Worm (Caenorhabditis elegans) whole organism, late embryonic: ENCODE results near the gene F44E2.8.

Source experiments
- K02D7.2 ChIP-seq: sonication (generic microtip); optimal IDR thresholded peaks from 2 replicates; lab custom pipeline; 2017; ENCODE audit warnings: mild to moderate bottlenecking, missing genetic modification characterization, missing compliant biosample characterization
- K09A11.1 ChIP-seq: sonication (generic microtip); optimal IDR thresholded peaks from 2 replicates; lab custom pipeline; 2017; ENCODE audit warnings: antibody characterized with exemption, mild to moderate bottlenecking, missing genetic modification characterization, missing compliant biosample characterization; ENCODE audit not compliant: insufficient read depth
- T23F11.4 ChIP-seq: fragments of 200-800 bp; sonication (Bioruptor generic); optimal IDR thresholded peaks from 2 replicates; lab custom pipeline; 2018; ENCODE audit warnings: mild to moderate bottlenecking, missing genetic modification characterization, missing compliant biosample characterization
- ahr-1 ChIP-seq: sonication (generic microtip); optimal IDR thresholded peaks from 2 replicates; lab custom pipeline; 2016; ENCODE audit warnings: missing genetic modification characterization, missing compliant biosample characterization
- ceh-14 ChIP-seq: sonication (generic microtip); optimal IDR thresholded peaks from 2 replicates; lab custom pipeline; 2016; ENCODE audit warnings: missing genotype, missing genetic modification characterization, missing compliant biosample characterization
- ceh-18 ChIP-seq: sonication (generic microtip); optimal IDR thresholded peaks from 2 replicates; lab custom pipeline; 2016; ENCODE audit warnings: missing genetic modification characterization, missing compliant biosample characterization
- ceh-19 ChIP-seq: fragments of 200-800 bp; sonication (Bioruptor generic); optimal IDR thresholded peaks from 2 replicates; lab custom pipeline; 2018; ENCODE audit warnings: mild to moderate bottlenecking, missing genetic modification characterization, missing compliant biosample characterization
- ceh-2 ChIP-seq: sonication (generic microtip); optimal IDR thresholded peaks from 2 replicates; lab custom pipeline; 2016; ENCODE audit warnings: missing genotype, missing genetic modification characterization, missing compliant biosample characterization
- ceh-30 ChIP-seq: fragments of 150-350 bp; optimal IDR thresholded peaks from 2 replicates; lab custom pipeline; 2014; ENCODE audit warnings: missing biosample characterization, missing genetic modification characterization
- ceh-31 ChIP-seq: sonication (generic microtip); optimal IDR thresholded peaks from 2 replicates; lab custom pipeline; 2016; ENCODE audit warnings: missing genetic modification characterization, missing compliant biosample characterization
- ceh-34 ChIP-seq: sonication (generic microtip); optimal IDR thresholded peaks from 2 replicates; lab custom pipeline; 2016; ENCODE audit warnings: mild to moderate bottlenecking, missing genetic modification characterization, missing compliant biosample characterization
- ceh-48 ChIP-seq: sonication (generic microtip); optimal IDR thresholded peaks from 2 replicates; lab custom pipeline; 2016; ENCODE audit warnings: missing genetic modification characterization, inconsistent platforms, missing compliant biosample characterization
- ceh-6 ChIP-seq: fragments of 200-800 bp; sonication (Bioruptor generic); optimal IDR thresholded peaks from 2 replicates; lab custom pipeline; 2018; ENCODE audit warnings: mild to moderate bottlenecking, missing genetic modification characterization, missing compliant biosample characterization
- ceh-9 ChIP-seq: sonication (generic microtip); optimal IDR thresholded peaks from 2 replicates; lab custom pipeline; 2016; ENCODE audit warnings: mild to moderate bottlenecking, missing genetic modification characterization, inconsistent platforms, missing compliant biosample characterization
- che-1 ChIP-seq: sonication (generic microtip); optimal IDR thresholded peaks from 2 replicates; lab custom pipeline; 2016; ENCODE audit warnings: mild to moderate bottlenecking, missing genetic modification characterization, missing compliant biosample characterization
- dmd-4 ChIP-seq: sonication (generic microtip); optimal IDR thresholded peaks from 2 replicates; lab custom pipeline; 2016; ENCODE audit warnings: borderline replicate concordance, missing genetic modification characterization, missing compliant biosample characterization
- elt-2 ChIP-seq: sonication (generic microtip); optimal IDR thresholded peaks from 2 replicates; lab custom pipeline; 2016; ENCODE audit warnings: missing genetic modification reagents, missing genetic modification characterization, missing compliant biosample characterization
- ets-4 ChIP-seq: sonication (generic microtip); optimal IDR thresholded peaks from 2 replicates; lab custom pipeline; 2016; ENCODE audit warnings: missing genetic modification characterization, missing compliant biosample characterization
- eyg-1 ChIP-seq: sonication (generic microtip); optimal IDR thresholded peaks from 2 replicates; lab custom pipeline; 2016; ENCODE audit warnings: missing genotype, missing genetic modification characterization, missing compliant biosample characterization
- fax-1 ChIP-seq: sonication (generic microtip); optimal IDR thresholded peaks from 2 replicates; lab custom pipeline; 2016; ENCODE audit warnings: missing genotype, missing genetic modification characterization, missing compliant biosample characterization
- fkh-6 ChIP-seq: sonication (generic microtip); optimal IDR thresholded peaks from 2 replicates; lab custom pipeline; 2016; ENCODE audit warnings: missing genetic modification characterization, missing compliant biosample characterization
- gmeb-2 ChIP-seq: sonication (generic microtip); optimal IDR thresholded peaks from 2 replicates; lab custom pipeline; 2016; ENCODE audit warnings: missing genetic modification characterization, inconsistent platforms, missing compliant biosample characterization
- hlh-13 ChIP-seq: fragments of 200-800 bp; sonication (Bioruptor generic); optimal IDR thresholded peaks from 2 replicates; lab custom pipeline; 2018; ENCODE audit warnings: mild to moderate bottlenecking, missing genetic modification characterization, missing compliant biosample characterization
- hlh-30 ChIP-seq: sonication (generic microtip); optimal IDR thresholded peaks from 2 replicates; lab custom pipeline; 2017; ENCODE audit warnings: antibody characterized with exemption, missing genetic modification characterization, missing compliant biosample characterization; ENCODE audit not compliant: insufficient read depth
- hlh-8 ChIP-seq: sonication (generic microtip); optimal IDR thresholded peaks from 2 replicates; lab custom pipeline; 2016; ENCODE audit warnings: missing genotype, missing genetic modification characterization, missing compliant biosample characterization
- lin-11 ChIP-seq: fragments of 200-800 bp; sonication (Bioruptor generic); optimal IDR thresholded peaks from 2 replicates; lab custom pipeline; 2018; ENCODE audit warnings: mild to moderate bottlenecking, missing genetic modification characterization, missing compliant biosample characterization
- madf-2 ChIP-seq: sonication (generic microtip); optimal IDR thresholded peaks from 2 replicates; lab custom pipeline; 2017; ENCODE audit warnings: missing genetic modification characterization, missing compliant biosample characterization
- mec-3 ChIP-seq: sonication (generic microtip); optimal IDR thresholded peaks from 2 replicates; lab custom pipeline; 2016; ENCODE audit warnings: borderline replicate concordance, missing genetic modification characterization, missing compliant biosample characterization
- nfya-1 ChIP-seq: sonication (generic microtip); optimal IDR thresholded peaks from 2 replicates; lab custom pipeline; 2017; ENCODE audit warnings: missing genetic modification characterization, mild to moderate bottlenecking, missing compliant biosample characterization, antibody characterized with exemption, moderate library complexity
- nhr-11 ChIP-seq: fragments of 150-350 bp; optimal IDR thresholded peaks from 2 replicates; lab custom pipeline; 2014; ENCODE audit warnings: missing biosample characterization, missing genetic modification characterization
- nhr-232 ChIP-seq: sonication (generic microtip); optimal IDR thresholded peaks from 2 replicates; lab custom pipeline; 2016; ENCODE audit warnings: missing genetic modification characterization, missing compliant biosample characterization
- odd-2 ChIP-seq: sonication (generic microtip); optimal IDR thresholded peaks from 2 replicates; lab custom pipeline; 2017; ENCODE audit warnings: antibody characterized with exemption, mild to moderate bottlenecking, missing genetic modification characterization, missing compliant biosample characterization
- pag-3 ChIP-seq: sonication (generic microtip); optimal IDR thresholded peaks from 2 replicates; lab custom pipeline; 2016; ENCODE audit warnings: missing compliant biosample characterization, missing genetic modification characterization, borderline replicate concordance
- pat-9 ChIP-seq: fragments of 200-800 bp; sonication (Bioruptor generic); optimal IDR thresholded peaks from 2 replicates; lab custom pipeline; 2018; ENCODE audit warnings: mild to moderate bottlenecking, missing genetic modification characterization, moderate library complexity, missing compliant biosample characterization
- pax-1 ChIP-seq: fragments of 150-350 bp; optimal IDR thresholded peaks from 2 replicates; lab custom pipeline; 2014; ENCODE audit warnings: missing biosample characterization, missing genetic modification characterization
- pha-2 ChIP-seq: sonication (generic microtip); optimal IDR thresholded peaks from 2 replicates; lab custom pipeline; 2017; ENCODE audit warnings: mild to moderate bottlenecking, missing genetic modification characterization, missing compliant biosample characterization
- pha-4 ChIP-seq: fragments of 150-350 bp; optimal IDR thresholded peaks from 2 replicates; lab custom pipeline; 2018; ENCODE audit warnings: missing biosample characterization, missing genetic modification reagents, missing genetic modification characterization
- pqm-1 ChIP-seq: sonication (generic microtip); optimal IDR thresholded peaks from 2 replicates; lab custom pipeline; 2016; ENCODE audit warnings: missing genetic modification characterization, missing compliant biosample characterization
- pros-1 ChIP-seq: fragments of 150-350 bp; optimal IDR thresholded peaks from 2 replicates; lab custom pipeline; 2014; ENCODE audit warnings: missing biosample characterization, missing genetic modification reagents, missing genetic modification characterization
- rnt-1 ChIP-seq: sonication (generic microtip); optimal IDR thresholded peaks from 2 replicates; lab custom pipeline; 2016; ENCODE audit warnings: missing genetic modification characterization, missing compliant biosample characterization
- sox-2 ChIP-seq: fragments of 200-800 bp; sonication (Bioruptor generic); IDR thresholded peaks from 2 replicates; pipeline ENCODE4 v1.3.6; 2022; ENCODE audit warnings: missing genetic modification reagents, missing genetic modification characterization, missing compliant biosample characterization
- syd-9 ChIP-seq: sonication (generic microtip); optimal IDR thresholded peaks from 2 replicates; lab custom pipeline; 2016; ENCODE audit warnings: mild to moderate bottlenecking, missing genetic modification characterization, moderate library complexity, missing compliant biosample characterization
- tbx-7 ChIP-seq: sonication (generic microtip); optimal IDR thresholded peaks from 2 replicates; lab custom pipeline; 2016; ENCODE audit warnings: missing genotype, missing genetic modification characterization, missing compliant biosample characterization
- ttx-3 ChIP-seq: sonication (generic microtip); optimal IDR thresholded peaks from 2 replicates; lab custom pipeline; 2016; ENCODE audit warnings: missing genetic modification reagents, missing genetic modification characterization, missing compliant biosample characterization
- unc-3 ChIP-seq, 2 experiments: fragments of 200-800 bp in 1 of 2; sonication (Bioruptor generic) in 1 of 2; sonication (generic microtip) in 1 of 2; conservative IDR thresholded peaks in 1 of 2; optimal IDR thresholded peaks in 1 of 2; 2 replicates each; pipeline versions ENCODE4 v1.3.6 to Lab custom; 2016 to 2022; ENCODE audit warnings: missing compliant biosample characterization in 2 of 2, missing genetic modification characterization in 2 of 2, missing genetic modification reagents in 1 of 2
- unc-42 ChIP-seq: sonication (generic microtip); optimal IDR thresholded peaks from 2 replicates; lab custom pipeline; 2016; ENCODE audit warnings: missing genotype, missing genetic modification characterization, missing compliant biosample characterization
- unc-55 ChIP-seq: sonication (generic microtip); optimal IDR thresholded peaks from 2 replicates; lab custom pipeline; 2017; ENCODE audit warnings: missing biosample characterization, missing genetic modification reagents, missing genetic modification characterization
- unc-86 ChIP-seq: sonication (generic microtip); optimal IDR thresholded peaks from 2 replicates; lab custom pipeline; 2016; ENCODE audit warnings: missing genetic modification characterization, missing compliant biosample characterization
- ztf-16 ChIP-seq: sonication (generic microtip); optimal IDR thresholded peaks from 2 replicates; lab custom pipeline; 2017; ENCODE audit warnings: missing genetic modification characterization, missing compliant biosample characterization

Gene F44E2.8

DNA sequence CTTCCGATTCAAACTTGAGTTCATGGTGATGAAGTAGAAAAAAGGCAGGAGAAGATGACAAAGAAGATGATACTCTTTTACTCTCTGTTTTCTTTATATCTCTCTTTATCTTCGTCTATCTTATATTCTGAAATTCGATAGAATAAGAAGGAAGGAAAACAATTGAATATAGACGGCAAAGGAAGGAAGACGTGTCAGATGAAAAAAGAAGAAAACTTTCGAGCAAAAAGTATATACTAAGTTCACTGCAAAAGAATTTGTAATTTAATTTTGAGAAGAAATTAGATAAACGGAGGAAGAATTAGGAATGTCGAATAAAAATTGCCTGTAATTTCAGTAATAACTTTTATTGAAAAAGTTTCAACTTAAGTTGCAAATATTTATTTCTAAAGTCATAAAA is 27.3 kb upstream of the F44E2.8 start, which contains the start of gene K01F9.2:
K01F9.2 (minus strand) TSS at position 127 of the 400 bp plus-strand sequence.
- TF ChIP-seq ceh-19 (GFP tag; lab: Kevin White, UChicago): no peak
- peak; percentile 85 for TF ChIP-seq unc-42 (tag; lab: Kevin White, UChicago)

DNA sequence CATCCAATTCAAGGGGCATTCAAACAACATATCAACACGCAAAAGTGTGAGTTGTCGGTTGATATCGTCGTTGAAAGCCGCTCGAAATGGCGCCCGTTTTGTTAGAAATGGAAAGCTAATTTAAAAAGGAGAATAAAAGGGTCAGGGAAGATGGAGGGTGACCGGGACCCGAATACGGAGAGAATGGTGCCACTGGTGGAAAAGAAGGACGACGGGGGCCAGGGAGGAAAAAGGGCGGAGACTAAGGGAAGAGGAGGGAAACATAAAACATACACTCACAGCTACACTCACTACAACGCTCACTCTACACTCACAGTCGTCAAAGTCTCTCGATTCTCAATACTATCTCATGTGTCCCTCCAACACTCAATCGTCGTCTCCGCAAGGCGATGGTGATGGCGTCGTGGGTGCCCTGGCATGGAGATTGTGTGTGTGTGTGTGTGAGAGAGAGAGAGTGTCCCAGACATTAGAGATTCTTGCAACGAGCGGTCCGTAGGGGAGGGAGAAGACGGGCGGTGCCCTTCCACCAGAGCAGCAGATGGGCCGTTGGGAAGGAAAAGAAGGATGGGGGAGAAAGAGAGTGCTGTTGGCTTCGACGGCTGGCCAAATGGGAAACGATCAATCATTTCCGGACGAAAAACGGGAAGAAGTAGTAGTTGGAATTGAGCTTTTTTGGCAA is 24.5 kb upstream of the F44E2.8 start:
- peak; percentile 95 for TF ChIP-seq ceh-18 (tag; lab: Kevin White, UChicago)
- TF ChIP-seq elt-2 (tag; lab: Kevin White, UChicago): no peak
- no peak for TF ChIP-seq unc-3 (GFP tag; conservative IDR thresholded peaks at IDR 0.05; lab: Robert Waterston, UW)
- TF ChIP-seq unc-3 (tag; optimal IDR thresholded peaks at IDR 0.05; lab: Kevin White, UChicago): peak; percentile 61
- no peak for TF ChIP-seq sox-2
- no peak for TF ChIP-seq mec-3 (tag; lab: Kevin White, UChicago)
- no peak for TF ChIP-seq ceh-48 (tag; lab: Kevin White, UChicago)
- no peak for TF ChIP-seq ceh-9 (tag; lab: Kevin White, UChicago)
- TF ChIP-seq T23F11.4 (GFP tag; lab: Kevin White, UChicago): peak; percentile 63
- TF ChIP-seq odd-2: no peak
- TF ChIP-seq che-1 (tag; lab: Kevin White, UChicago): peak; percentile 23
- TF ChIP-seq pros-1 (tag; lab: Kevin White, UChicago): peak; percentile 85
- TF ChIP-seq lin-11 (tag; lab: Kevin White, UChicago): no peak
- peak; percentile 14 for TF ChIP-seq pqm-1
- TF ChIP-seq rnt-1: peak; percentile 86
- no peak for TF ChIP-seq ceh-19 (GFP tag; lab: Kevin White, UChicago)
- TF ChIP-seq ttx-3 (tag; lab: Kevin White, UChicago): no peak
- no peak for TF ChIP-seq K09A11.1 (tag; lab: Kevin White, UChicago)
- TF ChIP-seq ets-4 (tag; lab: Kevin White, UChicago): no peak
- TF ChIP-seq hlh-30 (tag; lab: Kevin White, UChicago): peak; percentile 70
- TF ChIP-seq nfya-1 (tag; lab: Kevin White, UChicago): peak; percentile 94
- peak; percentile 20 for TF ChIP-seq ceh-2 (tag; lab: Kevin White, UChicago)
- TF ChIP-seq pax-1 (tag; lab: Kevin White, UChicago): no peak
- no peak for TF ChIP-seq K02D7.2 (tag; lab: Kevin White, UChicago)
- no peak for TF ChIP-seq fax-1 (tag; lab: Kevin White, UChicago)
- TF ChIP-seq hlh-13 (GFP tag; lab: Kevin White, UChicago): no peak
- TF ChIP-seq ceh-30: no peak
- TF ChIP-seq gmeb-2 (tag; lab: Kevin White, UChicago): no peak
- TF ChIP-seq dmd-4 (tag; lab: Kevin White, UChicago): no peak
- TF ChIP-seq unc-86 (tag; lab: Kevin White, UChicago): no peak
- TF ChIP-seq ahr-1: no peak
- TF ChIP-seq ceh-14 (tag; lab: Kevin White, UChicago): peak; percentile 75
- TF ChIP-seq ceh-31 (tag; lab: Kevin White, UChicago): peak; percentile 94
- peak; percentile 17 for TF ChIP-seq madf-2 (tag; lab: Kevin White, UChicago)
- TF ChIP-seq pha-4 (tag; lab: Kevin White, UChicago): no peak
- peak; percentile 51 for TF ChIP-seq fkh-6 (tag; lab: Kevin White, UChicago)
- peak; percentile 75 for TF ChIP-seq hlh-8 (tag; lab: Kevin White, UChicago)
- TF ChIP-seq nhr-232: peak; percentile 7
- no peak for TF ChIP-seq eyg-1 (tag; lab: Kevin White, UChicago)
- TF ChIP-seq ztf-16 (tag; lab: Kevin White, UChicago): peak; percentile 36
- TF ChIP-seq unc-55 (GFP tag; lab: Kevin White, UChicago): peak; percentile 89
- TF ChIP-seq tbx-7 (tag; lab: Kevin White, UChicago): peak; percentile 6
- no peak for TF ChIP-seq pha-2 (tag; lab: Kevin White, UChicago)
- TF ChIP-seq syd-9 (tag; lab: Kevin White, UChicago): peak; percentile 86
- no peak for TF ChIP-seq pag-3
- TF ChIP-seq pat-9 (tag; lab: Kevin White, UChicago): peak; percentile 64
- TF ChIP-seq ceh-34: peak; percentile 80
- peak; percentile 28 for TF ChIP-seq ceh-6
- TF ChIP-seq nhr-11: no peak
